Worm (Caenorhabditis elegans) whole organism, L4 larva: ENCODE results near the gene ubxn-4.

Source experiments
- D1046.2 ChIP-seq: fragments of 200-800 bp; sonication (Bioruptor generic); IDR thresholded peaks from 2 replicates; pipeline ENCODE4 v1.3.6; 2022; ENCODE audit warnings: missing genetic modification characterization, missing compliant biosample characterization
- F26F4.8 ChIP-seq: fragments of 200-800 bp; sonication (Bioruptor generic); conservative IDR thresholded peaks from 2 replicates; pipeline ENCODE4 v1.3.6; 2022; ENCODE audit warnings: missing genetic modification characterization, missing compliant biosample characterization
- ZK337.2 ChIP-seq: fragments of 200-800 bp; sonication (Bioruptor generic); IDR thresholded peaks from 2 replicates; pipeline ENCODE4 v1.3.6; 2022; ENCODE audit warnings: missing genetic modification reagents, missing genetic modification characterization, missing compliant biosample characterization
- arid-1 ChIP-seq: fragments of 200-800 bp; sonication (Bioruptor generic); conservative IDR thresholded peaks from 2 replicates; pipeline ENCODE4 v1.3.6; 2022; ENCODE audit warnings: missing genetic modification reagents, missing genetic modification characterization, missing compliant biosample characterization
- ceh-28 ChIP-seq: fragments of 150-350 bp; optimal IDR thresholded peaks from 2 replicates; lab custom pipeline; 2014; ENCODE audit warnings: missing biosample characterization, missing genetic modification reagents, missing genetic modification characterization
- ceh-44 ChIP-seq: fragments of 200-800 bp; sonication (Bioruptor generic); IDR thresholded peaks from 2 replicates; pipeline ENCODE4 v1.3.6; 2022; ENCODE audit warnings: missing genetic modification reagents, missing genetic modification characterization, missing compliant biosample characterization
- ceh-82 ChIP-seq: sonication (generic microtip); optimal IDR thresholded peaks from 2 replicates; lab custom pipeline; 2017; ENCODE audit warnings: missing biosample characterization, missing genetic modification characterization
- ces-1 ChIP-seq: fragments of 150-350 bp; sonication (generic microtip); optimal IDR thresholded peaks from 4 replicates; lab custom pipeline; 2014; ENCODE audit warnings: missing biosample characterization, missing genetic modification reagents, missing genetic modification characterization
- cey-2 ChIP-seq: sonication (generic microtip); optimal IDR thresholded peaks from 3 replicates; lab custom pipeline; 2017; ENCODE audit warnings: missing genetic modification characterization, mild to moderate bottlenecking, missing compliant biosample characterization, antibody characterized with exemption, borderline replicate concordance; ENCODE audit not compliant: insufficient read depth
- dmd-6 ChIP-seq: fragments of 200-800 bp; sonication (Bioruptor generic); IDR thresholded peaks from 2 replicates; pipeline ENCODE4 v1.3.6; 2022; ENCODE audit warnings: missing genetic modification reagents, missing genetic modification characterization, missing compliant biosample characterization
- dmd-8 ChIP-seq: fragments of 200-800 bp; sonication (Bioruptor generic); IDR thresholded peaks from 2 replicates; pipeline ENCODE4 v1.3.6; 2022; ENCODE audit warnings: missing genetic modification characterization, missing compliant biosample characterization
- dpl-1 ChIP-seq: fragments of 150-350 bp; optimal IDR thresholded peaks from 2 replicates; lab custom pipeline; 2014; ENCODE audit warnings: missing biosample characterization, missing genetic modification reagents, missing genetic modification characterization
- dve-1 ChIP-seq: sonication (generic microtip); optimal IDR thresholded peaks from 2 replicates; lab custom pipeline; 2017; ENCODE audit warnings: antibody characterized with exemption, mild to moderate bottlenecking, missing genetic modification characterization, missing compliant biosample characterization; ENCODE audit not compliant: insufficient read depth
- egl-43 ChIP-seq: fragments of 200-800 bp; sonication (Bioruptor generic); IDR thresholded peaks from 2 replicates; pipeline ENCODE4 v1.3.6; 2022; ENCODE audit warnings: missing genetic modification reagents, missing genetic modification characterization, missing compliant biosample characterization
- hlh-30 ChIP-seq: sonication (generic microtip); optimal IDR thresholded peaks from 2 replicates; lab custom pipeline; 2017; ENCODE audit warnings: antibody characterized with exemption, mild to moderate bottlenecking, missing genetic modification characterization, missing compliant biosample characterization; ENCODE audit not compliant: insufficient read depth
- jun-1 ChIP-seq: fragments of 150-350 bp; optimal IDR thresholded peaks from 2 replicates; lab custom pipeline; 2014; ENCODE audit warnings: missing biosample characterization, missing genetic modification reagents, missing genetic modification characterization
- lim-7 ChIP-seq: fragments of 200-800 bp; sonication (Bioruptor generic); IDR thresholded peaks from 2 replicates; pipeline ENCODE4 v1.3.6; 2022; ENCODE audit warnings: missing genetic modification characterization, missing compliant biosample characterization
- lin-1 ChIP-seq: fragments of 200-800 bp; sonication (Bioruptor generic); IDR thresholded peaks from 2 replicates; pipeline ENCODE4 v1.3.6; 2022; ENCODE audit warnings: missing genetic modification reagents, missing genetic modification characterization, missing compliant biosample characterization
- lin-13 ChIP-seq: fragments of 150-350 bp; optimal IDR thresholded peaks from 2 replicates; lab custom pipeline; 2014; ENCODE audit warnings: missing biosample characterization, missing genetic modification reagents, missing genetic modification characterization
- lin-39 ChIP-seq: fragments of 150-350 bp; optimal IDR thresholded peaks from 2 replicates; lab custom pipeline; 2014; ENCODE audit warnings: missing biosample characterization, missing genetic modification reagents, missing genetic modification characterization
- lir-3 ChIP-seq: sonication (generic microtip); optimal IDR thresholded peaks from 2 replicates; lab custom pipeline; 2016; ENCODE audit warnings: mild to moderate bottlenecking, missing genetic modification characterization, missing compliant biosample characterization
- madf-9 ChIP-seq: fragments of 200-800 bp; sonication (Bioruptor generic); conservative IDR thresholded peaks from 2 replicates; pipeline ENCODE4 v1.3.6; 2022; ENCODE audit warnings: missing genetic modification reagents, missing genetic modification characterization, missing compliant biosample characterization
- mep-1 ChIP-seq: fragments of 150-350 bp; sonication (generic microtip); optimal IDR thresholded peaks from 3 replicates; lab custom pipeline; 2014; ENCODE audit warnings: missing biosample characterization, missing genetic modification characterization
- mes-2 ChIP-seq: sonication (generic microtip); optimal IDR thresholded peaks from 2 replicates; lab custom pipeline; 2016; ENCODE audit warnings: missing genotype, mild to moderate bottlenecking, missing genetic modification characterization, missing compliant biosample characterization; ENCODE audit not compliant: poor library complexity, severe bottlenecking
- nhr-102 ChIP-seq: sonication (generic microtip); optimal IDR thresholded peaks from 2 replicates; lab custom pipeline; 2016; ENCODE audit warnings: mild to moderate bottlenecking, missing genetic modification characterization, moderate library complexity, missing compliant biosample characterization
- nhr-237 ChIP-seq: sonication (generic microtip); optimal IDR thresholded peaks from 2 replicates; lab custom pipeline; 2017; ENCODE audit warnings: missing biosample characterization, missing genetic modification characterization
- nhr-41 ChIP-seq: fragments of 200-800 bp; sonication (Bioruptor generic); IDR thresholded peaks from 2 replicates; pipeline ENCODE4 v1.3.6; 2022; ENCODE audit warnings: missing genetic modification reagents, missing genetic modification characterization, missing compliant biosample characterization
- pha-4 ChIP-seq, 2 experiments: fragments of 150-350 bp in 1 of 2; fragments of 200-800 bp in 1 of 2; sonication (Bioruptor generic) in 1 of 2; IDR thresholded peaks in 1 of 2; optimal IDR thresholded peaks in 1 of 2; 2 replicates each; pipeline versions ENCODE4 v1.3.6 to Lab custom; 2014 to 2022; ENCODE audit warnings: missing genetic modification characterization in 2 of 2, missing genetic modification reagents in 2 of 2, missing biosample characterization in 1 of 2, missing compliant biosample characterization in 1 of 2
- sdz-12 ChIP-seq: fragments of 200-800 bp; sonication (Bioruptor generic); optimal IDR thresholded peaks from 2 replicates; lab custom pipeline; 2018; ENCODE audit warnings: mild to moderate bottlenecking, missing genetic modification characterization, missing compliant biosample characterization
- snpc-1.2 ChIP-seq: fragments of 200-800 bp; sonication (Bioruptor generic); IDR thresholded peaks from 2 replicates; pipeline ENCODE4 v1.3.6; 2022; ENCODE audit warnings: missing genetic modification reagents, missing genetic modification characterization, missing compliant biosample characterization
- unc-39 ChIP-seq: sonication (generic microtip); optimal IDR thresholded peaks from 2 replicates; lab custom pipeline; 2017; ENCODE audit warnings: missing biosample characterization, missing genetic modification characterization
- unc-62 ChIP-seq, 3 experiments: fragments of 150-350 bp in 1 of 3; sonication (generic microtip); optimal IDR thresholded peaks in 2 of 3; peaks in 1 of 3; 1 replicate in 1 of 3; 2 replicates in 2 of 3; lab custom pipeline; 2014 to 2017; ENCODE audit warnings: missing biosample characterization in 3 of 3, missing genetic modification characterization in 3 of 3, missing genetic modification reagents in 3 of 3, missing genotype in 1 of 3
- vab-7 ChIP-seq: fragments of 200-800 bp; sonication (Bioruptor generic); IDR thresholded peaks from 2 replicates; pipeline ENCODE4 v1.3.6; 2022; ENCODE audit warnings: missing genetic modification reagents, missing genetic modification characterization, missing compliant biosample characterization
- zfp-2 ChIP-seq: sonication (generic microtip); optimal IDR thresholded peaks from 2 replicates; lab custom pipeline; 2016; ENCODE audit warnings: mild to moderate bottlenecking, missing genetic modification characterization, missing compliant biosample characterization
- zfp-3 ChIP-seq: fragments of 200-800 bp; sonication (Bioruptor generic); conservative IDR thresholded peaks from 2 replicates; pipeline ENCODE4 v1.3.6; 2022; ENCODE audit warnings: missing genetic modification reagents, missing genetic modification characterization, missing compliant biosample characterization

ubxn-4 gene

ce11 chrIII:8446940-8447403 lies 41.6 kb upstream of the ubxn-4 start, which contains the start of gene rpn-3 (continued):
- TF ChIP-seq snpc-1.2 (GFP tag; lab: Robert Waterston, UW) (peak; percentile 47), mep-1 (peak; percentile 98), ZK337.2 (GFP tag; lab: Robert Waterston, UW) (no peak), dmd-8 (GFP tag; lab: Robert Waterston, UW) (no peak), dve-1 (peak; percentile 98), ces-1 (peak; percentile 24), vab-7 (GFP tag; lab: Robert Waterston, UW) (no peak; the same call in 1 of the 2 replicates), nhr-237 (tag; lab: Kevin White, UChicago) (peak; percentile 37), nhr-41 (GFP tag; lab: Robert Waterston, UW) (peak; percentile 21; the same call in 1 of the 2 replicates), ceh-28 (tag; lab: Kevin White, UChicago) (no peak), unc-39 (tag; lab: Kevin White, UChicago) (no peak), D1046.2 (no peak), jun-1 (tag; lab: Kevin White, UChicago) (peak; percentile 74), zfp-3 (GFP tag; lab: Robert Waterston, UW) (peak; percentile 95), hlh-30 (tag; lab: Kevin White, UChicago) (peak; percentile 94), F26F4.8 (GFP tag; lab: Robert Waterston, UW) (no peak), dpl-1 (GFP tag; lab: Kevin White, UChicago) (peak; percentile 89), lir-3 (peak; percentile 61), lim-7 (GFP tag; lab: Robert Waterston, UW) (no peak), mes-2 (tag; lab: Kevin White, UChicago) (peak; percentile 95), lin-39 (tag; lab: Kevin White, UChicago) (peak; percentile 48)

ce11 chrIII:8446534-8446933 lies 41.2 kb upstream of the ubxn-4 start, which contains the start of gene hsp-110:
TSS of gene hsp-110 (minus strand) at chrIII:8446909.
- TF ChIP-seq F26F4.8 (GFP tag; lab: Robert Waterston, UW) (0 out of 2 replicates have a peak, but pooled peaks have one; percentile 6), lim-7 (GFP tag; lab: Robert Waterston, UW) (peak; percentile 84), cey-2 (no peak), ceh-44 (GFP tag; lab: Robert Waterston, UW) (no peak), vab-7 (GFP tag; lab: Robert Waterston, UW) (peak; percentile 25; the same call in 1 of the 2 replicates), egl-43 (GFP tag; lab: Robert Waterston, UW) (0 out of 2 replicates have a peak, but pooled peaks have one; percentile 22), madf-9 (GFP tag; lab: Robert Waterston, UW) (no peak), unc-39 (tag; lab: Kevin White, UChicago) (no peak), arid-1 (peak; percentile 21; the same call in 1 of the 2 replicates)

ce11 chrIII:8446061-8446460 lies 40.7 kb upstream of the ubxn-4 start:
- TF ChIP-seq unc-39 (tag; lab: Kevin White, UChicago), result no peak
- 0 out of 2 replicates have a peak, but pooled peaks have one; percentile 29 for TF ChIP-seq lin-1 (GFP tag; lab: Robert Waterston, UW)
- no peak for TF ChIP-seq mes-2 (tag; lab: Kevin White, UChicago)
- TF ChIP-seq sdz-12 (GFP tag; lab: Kevin White, UChicago), result no peak
- no peak for TF ChIP-seq ZK337.2 (GFP tag; lab: Robert Waterston, UW)
- no peak for TF ChIP-seq nhr-237 (tag; lab: Kevin White, UChicago)
- TF ChIP-seq unc-62 (GFP tag; optimal IDR thresholded peaks at IDR 0.05 in 1 of 2; lab: Kevin White, UChicago), result no peak
- no peak for TF ChIP-seq unc-62 (tag; optimal IDR thresholded peaks at IDR 0.05; lab: Kevin White, UChicago)
- no peak for TF ChIP-seq zfp-2
- TF ChIP-seq nhr-102 (tag; lab: Kevin White, UChicago), result no peak
- TF ChIP-seq lin-13, result no peak
- TF ChIP-seq dmd-6 (GFP tag; lab: Robert Waterston, UW), result peak; percentile 6; the same call in 1 of the 2 replicates
- TF ChIP-seq lim-7 (GFP tag; lab: Robert Waterston, UW), result peak; percentile 63
- peak; percentile 34; the same call in 1 of the 2 replicates for TF ChIP-seq pha-4 (GFP tag; IDR thresholded peaks at IDR 0.05; lab: Robert Waterston, UW)
- TF ChIP-seq pha-4 (tag; optimal IDR thresholded peaks at IDR 0.05; lab: Kevin White, UChicago), result no peak
- TF ChIP-seq snpc-1.2 (GFP tag; lab: Robert Waterston, UW), result 0 out of 2 replicates have a peak, but pooled peaks have one; percentile 21
- TF ChIP-seq ceh-82 (tag; lab: Kevin White, UChicago), result no peak
